Worm (Caenorhabditis elegans) whole organism, L1 larva: ENCODE data around the gene str-244.

Experiments used
- C34B4.2 ChIP-seq: sonication (generic microtip); optimal IDR thresholded peaks from 2 replicates; lab custom pipeline; 2017; ENCODE audit warnings: mild to moderate bottlenecking, missing genetic modification characterization, missing compliant biosample characterization
- alr-1 ChIP-seq: fragments of 200-800 bp; sonication (Bioruptor generic); optimal IDR thresholded peaks from 2 replicates; lab custom pipeline; 2018; ENCODE audit warnings: borderline replicate concordance, mild to moderate bottlenecking, missing genetic modification characterization, missing compliant biosample characterization
- blmp-1 ChIP-seq: fragments of 150-350 bp; optimal IDR thresholded peaks from 2 replicates; lab custom pipeline; 2014; ENCODE audit warnings: missing biosample characterization, missing genetic modification characterization
- ceh-63 ChIP-seq: fragments of 200-800 bp; sonication (Bioruptor generic); optimal IDR thresholded peaks from 2 replicates; lab custom pipeline; 2018; ENCODE audit warnings: mild to moderate bottlenecking, missing genetic modification characterization, missing compliant biosample characterization
- ceh-8 ChIP-seq: fragments of 200-800 bp; sonication (Bioruptor generic); optimal IDR thresholded peaks from 2 replicates; lab custom pipeline; 2018; ENCODE audit warnings: mild to moderate bottlenecking, missing genetic modification characterization, moderate library complexity, missing compliant biosample characterization
- ceh-88 ChIP-seq: fragments of 200-800 bp; sonication (Bioruptor generic); IDR thresholded peaks from 2 replicates; pipeline ENCODE4 v1.3.6; 2022; ENCODE audit warnings: missing genetic modification characterization, missing compliant biosample characterization
- ceh-90 ChIP-seq: sonication (generic microtip); optimal IDR thresholded peaks from 2 replicates; lab custom pipeline; 2016; ENCODE audit warnings: missing genetic modification characterization, missing compliant biosample characterization
- dsc-1 ChIP-seq: sonication (generic microtip); optimal IDR thresholded peaks from 2 replicates; lab custom pipeline; 2016; ENCODE audit warnings: mild to moderate bottlenecking, missing genetic modification characterization, missing compliant biosample characterization
- egl-13 ChIP-seq: sonication (generic microtip); optimal IDR thresholded peaks from 2 replicates; lab custom pipeline; 2016; ENCODE audit warnings: missing genotype, missing genetic modification reagents, missing genetic modification characterization, missing compliant biosample characterization
- egl-27 ChIP-seq, 2 experiments: fragments of 150-350 bp in 1 of 2; sonication (generic microtip); optimal IDR thresholded peaks; 3 replicates each; lab custom pipeline; 2017 to 2018; ENCODE audit warnings: missing biosample characterization in 2 of 2, missing genetic modification characterization in 2 of 2, missing genetic modification reagents in 2 of 2
- fkh-4 ChIP-seq: sonication (generic microtip); optimal IDR thresholded peaks from 2 replicates; lab custom pipeline; 2016; ENCODE audit warnings: missing compliant biosample characterization, missing genetic modification characterization, borderline replicate concordance
- fkh-8 ChIP-seq: sonication (generic microtip); optimal IDR thresholded peaks from 2 replicates; lab custom pipeline; 2016; ENCODE audit warnings: mild to moderate bottlenecking, missing genetic modification characterization, missing compliant biosample characterization
- hlh-4 ChIP-seq: sonication (generic microtip); optimal IDR thresholded peaks from 2 replicates; lab custom pipeline; 2016; ENCODE audit warnings: mild to moderate bottlenecking, missing genetic modification characterization, missing compliant biosample characterization
- isw-1 ChIP-seq: fragments of 200-800 bp; sonication (Bioruptor generic); IDR thresholded peaks from 2 replicates; pipeline ENCODE4 v1.3.6; 2022; ENCODE audit warnings: missing genetic modification characterization, missing compliant biosample characterization
- lir-3 ChIP-seq: sonication (generic microtip); optimal IDR thresholded peaks from 2 replicates; lab custom pipeline; 2016; ENCODE audit warnings: mild to moderate bottlenecking, missing genetic modification characterization, moderate library complexity, missing compliant biosample characterization; ENCODE audit not compliant: poor library complexity
- nhr-12 ChIP-seq: sonication (generic microtip); optimal IDR thresholded peaks from 2 replicates; lab custom pipeline; 2017; ENCODE audit warnings: missing biosample characterization, missing genetic modification characterization
- nhr-20 ChIP-seq: sonication (generic microtip); optimal IDR thresholded peaks from 2 replicates; lab custom pipeline; 2016; ENCODE audit warnings: mild to moderate bottlenecking, missing genetic modification characterization, missing compliant biosample characterization
- nhr-47 ChIP-seq: sonication (generic microtip); optimal IDR thresholded peaks from 2 replicates; lab custom pipeline; 2016; ENCODE audit warnings: mild to moderate bottlenecking, missing genetic modification characterization, moderate library complexity, missing compliant biosample characterization
- nhr-71 ChIP-seq: sonication (generic microtip); optimal IDR thresholded peaks from 2 replicates; lab custom pipeline; 2016; ENCODE audit warnings: mild to moderate bottlenecking, missing genetic modification characterization, moderate library complexity, missing compliant biosample characterization
- nhr-77 ChIP-seq: fragments of 150-350 bp; optimal IDR thresholded peaks from 2 replicates; lab custom pipeline; 2014; ENCODE audit warnings: missing biosample characterization, missing genetic modification characterization
- nhr-90 ChIP-seq: sonication (generic microtip); optimal IDR thresholded peaks from 2 replicates; lab custom pipeline; 2016; ENCODE audit warnings: mild to moderate bottlenecking, missing genetic modification characterization, missing compliant biosample characterization; ENCODE audit not compliant: poor library complexity
- pag-3 ChIP-seq: sonication (generic microtip); optimal IDR thresholded peaks from 2 replicates; lab custom pipeline; 2017; ENCODE audit warnings: missing genetic modification characterization, mild to moderate bottlenecking, missing compliant biosample characterization, antibody characterized with exemption, borderline replicate concordance; ENCODE audit not compliant: insufficient read depth
- pax-3 ChIP-seq: fragments of 200-800 bp; sonication (Bioruptor generic); optimal IDR thresholded peaks from 2 replicates; lab custom pipeline; 2018; ENCODE audit warnings: mild to moderate bottlenecking, missing genetic modification characterization, moderate library complexity, missing compliant biosample characterization
- rnt-1 ChIP-seq: sonication (generic microtip); optimal IDR thresholded peaks from 2 replicates; lab custom pipeline; 2016; ENCODE audit warnings: mild to moderate bottlenecking, missing genetic modification characterization, moderate library complexity, missing compliant biosample characterization
- snpc-4 ChIP-seq: fragments of 150-350 bp; optimal IDR thresholded peaks from 2 replicates; lab custom pipeline; 2014; ENCODE audit warnings: missing biosample characterization, missing genetic modification characterization
- snu-23 ChIP-seq: sonication (generic microtip); optimal IDR thresholded peaks from 2 replicates; lab custom pipeline; 2016; ENCODE audit warnings: missing genetic modification characterization, missing compliant biosample characterization
- sox-4 ChIP-seq: sonication (generic microtip); optimal IDR thresholded peaks from 2 replicates; lab custom pipeline; 2016; ENCODE audit warnings: missing genetic modification characterization, missing compliant biosample characterization
- tlp-1 ChIP-seq: fragments of 150-350 bp; optimal IDR thresholded peaks from 2 replicates; lab custom pipeline; 2014; ENCODE audit warnings: missing biosample characterization, missing genetic modification characterization
- unc-130 ChIP-seq: fragments of 150-350 bp; optimal IDR thresholded peaks from 2 replicates; lab custom pipeline; 2017; ENCODE audit warnings: missing biosample characterization, missing genetic modification characterization, inconsistent platforms
- unc-98 ChIP-seq: fragments of 200-800 bp; sonication (Bioruptor generic); IDR thresholded peaks from 2 replicates; pipeline ENCODE4 v1.3.6; 2022; ENCODE audit warnings: missing genetic modification characterization, missing compliant biosample characterization
- vab-15 ChIP-seq: sonication (generic microtip); optimal IDR thresholded peaks from 2 replicates; lab custom pipeline; 2017; ENCODE audit warnings: missing genotype, mild to moderate bottlenecking, missing genetic modification characterization, missing compliant biosample characterization
- zag-1 ChIP-seq: fragments of 150-350 bp; optimal IDR thresholded peaks from 2 replicates; lab custom pipeline; 2014; ENCODE audit warnings: missing biosample characterization, missing genetic modification characterization
- zip-4 ChIP-seq: fragments of 200-800 bp; sonication (Bioruptor generic); optimal IDR thresholded peaks from 2 replicates; lab custom pipeline; 2018; ENCODE audit warnings: mild to moderate bottlenecking, missing genetic modification characterization, moderate library complexity, missing compliant biosample characterization
- ztf-11 ChIP-seq, 2 experiments: sonication (generic microtip); optimal IDR thresholded peaks; 2 replicates each; lab custom pipeline; 2016 to 2017; ENCODE audit warnings: missing genetic modification characterization in 2 of 2, missing biosample characterization in 1 of 2, missing compliant biosample characterization in 1 of 2
- ztf-4 ChIP-seq: fragments of 150-350 bp; optimal IDR thresholded peaks from 2 replicates; lab custom pipeline; 2014; ENCODE audit warnings: missing biosample characterization, missing genetic modification characterization

The str-244 gene

ce11 chrV:3086260-3086659 lies 27.4 kb upstream of the str-244 start, which contains the start of gene srt-8:
srt-8 (plus strand) TSS chrV:3086560.
- no peak for TF ChIP-seq fkh-4 (tag; lab: Kevin White, UChicago)
- TF ChIP-seq egl-13: no peak
- TF ChIP-seq nhr-90: no peak

- TF ChIP-seq zag-1 (tag; lab: Kevin White, UChicago) (no peak), hlh-4 (tag; lab: Kevin White, UChicago) (no peak), ceh-88 (GFP tag; lab: Robert Waterston, UW) (no peak), ceh-90 (tag; lab: Kevin White, UChicago) (no peak), snu-23 (GFP tag; lab: Kevin White, UChicago) (no peak), nhr-47 (tag; lab: Kevin White, UChicago) (no peak)
Measured at ce11 chrV:3081471-3081870, 22.6 kb upstream of the str-244 start, which contains the start of gene srt-7. srt-7 (plus strand) TSS chrV:3081771.

ce11 chrV:3080792-3081191 lies 21.9 kb upstream of the str-244 start, which contains the start of gene srt-5:
srt-5 (minus strand) TSS chrV:3080892.
- TF ChIP-seq fkh-8 (tag; lab: Kevin White, UChicago): no peak

ce11 chrV:3071548-3071947 lies 12.7 kb upstream of the str-244 start, which contains the start of gene C50H11.13:
C50H11.13 (minus strand) TSS chrV:3071648.
- TF ChIP-seq ceh-8 (GFP tag; lab: Kevin White, UChicago) (no peak), nhr-71 (tag; lab: Kevin White, UChicago) (no peak), rnt-1 (tag; lab: Kevin White, UChicago) (no peak), dsc-1 (tag; lab: Kevin White, UChicago) (no peak), unc-130 (tag; lab: Kevin White, UChicago) (no peak), snpc-4 (tag; lab: Kevin White, UChicago) (no peak), ztf-4 (tag; lab: Kevin White, UChicago) (no peak), pag-3 (tag; lab: Kevin White, UChicago) (no peak), C34B4.2 (no peak), sox-4 (tag; lab: Kevin White, UChicago) (no peak), zag-1 (tag; lab: Kevin White, UChicago) (no peak), nhr-77 (tag; lab: Kevin White, UChicago) (no peak), tlp-1 (no peak), vab-15 (tag; lab: Kevin White, UChicago) (no peak), fkh-4 (tag; lab: Kevin White, UChicago) (no peak), ceh-63 (GFP tag; lab: Kevin White, UChicago) (no peak), zip-4 (GFP tag; lab: Kevin White, UChicago) (no peak), blmp-1 (no peak)

ce11 chrV:3069101-3069500 lies 10.2 kb upstream of the str-244 start, which contains the start of gene str-40:
str-40 (minus strand) TSS chrV:3069201.
- TF ChIP-seq ztf-11 (tag; optimal IDR thresholded peaks at IDR 0.05; lab: Kevin White, UChicago) (no peak), nhr-20 (tag; lab: Kevin White, UChicago) (no peak), rnt-1 (tag; lab: Kevin White, UChicago) (no peak), pax-3 (tag; lab: Kevin White, UChicago) (no peak)

- TF ChIP-seq lir-3: no peak
- TF ChIP-seq alr-1 (tag; lab: Kevin White, UChicago): no peak
- no peak for TF ChIP-seq unc-98
- TF ChIP-seq nhr-12 (tag; lab: Kevin White, UChicago): no peak
- no peak for TF ChIP-seq egl-27 (tag; optimal IDR thresholded peaks at IDR 0.05; lab: Kevin White, UChicago)
- no peak for TF ChIP-seq isw-1 (GFP tag; lab: Robert Waterston, UW)
Measured at ce11 chrV:3065928-3066327, 7.0 kb upstream of the str-244 start, which contains the start of gene srh-185. srh-185 (plus strand) TSS chrV:3066228.
